Worm (Caenorhabditis elegans) whole organism, L4 larva: ENCODE results near the gene T04B2.8.

ENCODE experiments used
- ZK546.5 ChIP-seq, 2 experiments: sonication (generic microtip); optimal IDR thresholded peaks; 2 replicates each; lab custom pipeline; 2017; ENCODE audit warnings: missing biosample characterization in 2 of 2, missing genetic modification characterization in 2 of 2
- fkh-10 ChIP-seq: fragments of 150-350 bp; optimal IDR thresholded peaks from 2 replicates; lab custom pipeline; 2014; ENCODE audit warnings: missing biosample characterization, missing genetic modification reagents, missing genetic modification characterization
- lin-29 ChIP-seq: fragments of 200-800 bp; sonication (Bioruptor generic); IDR thresholded peaks from 2 replicates; pipeline ENCODE4 v1.3.6; 2022; ENCODE audit warnings: missing genetic modification reagents, missing genetic modification characterization, missing compliant biosample characterization
- nhr-6 ChIP-seq: fragments of 150-350 bp; optimal IDR thresholded peaks from 2 replicates; lab custom pipeline; 2014; ENCODE audit warnings: missing biosample characterization, missing genetic modification characterization
- nhr-76 ChIP-seq: fragments of 150-350 bp; optimal IDR thresholded peaks from 2 replicates; lab custom pipeline; 2014; ENCODE audit warnings: missing biosample characterization, missing genetic modification characterization
- snpc-4 ChIP-seq: fragments of 150-350 bp; optimal IDR thresholded peaks from 2 replicates; lab custom pipeline; 2014; ENCODE audit warnings: missing biosample characterization, missing genetic modification characterization

DNA sequence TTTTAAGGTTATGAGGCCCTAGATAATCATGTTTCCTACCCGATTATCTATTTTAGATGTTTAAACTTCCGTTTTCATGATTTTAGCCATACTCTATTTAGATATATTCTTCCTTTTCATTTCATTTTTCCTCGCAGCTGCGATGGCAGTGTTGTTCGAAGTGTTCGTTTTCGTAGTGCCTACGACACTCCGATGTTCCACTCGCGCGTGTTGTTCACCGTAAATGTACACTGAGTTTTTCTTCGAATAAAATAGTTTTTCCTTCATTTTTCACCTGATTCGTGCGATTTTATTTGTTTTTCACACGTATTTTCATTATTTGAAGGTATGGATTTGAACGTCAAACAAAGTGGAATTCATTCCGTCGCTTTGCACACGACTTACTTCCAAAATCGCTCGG is 45.9 kb upstream of the T04B2.8 start, which contains the start of gene dis-3:
- TF ChIP-seq snpc-4 (tag; lab: Kevin White, UChicago) (no peak), nhr-76 (tag; lab: Kevin White, UChicago) (no peak), ZK546.5 (tag; optimal IDR thresholded peaks at IDR 0.05; lab: Kevin White, UChicago) (no peak), nhr-6 (tag; lab: Kevin White, UChicago) (no peak), fkh-10 (GFP tag; lab: Kevin White, UChicago) (no peak), lin-29 (GFP tag; lab: Robert Waterston, UW) (no peak)
